Fruit fly (Drosophila melanogaster) whole organism, embryonic: ENCODE measurements around the gene h-cup.
A peak's percentile ranks its signal among the peaks of the same experiment; 100 is the strongest.

Source experiments
- Asciz ChIP-seq: fragments of 200-800 bp; sonication (Bioruptor generic); optimal IDR thresholded peaks from 2 replicates; lab custom pipeline; 2017; ENCODE audit warnings: missing biosample characterization, mild to moderate bottlenecking, missing genetic modification characterization, missing genetic modification reagents
- Atf3 ChIP-seq: fragments of 200-800 bp; sonication (Bioruptor generic); optimal IDR thresholded peaks from 3 replicates; lab custom pipeline; 2016; ENCODE audit warnings: missing biosample characterization, missing genetic modification characterization
- Bgb ChIP-seq: fragments of 200-800 bp; sonication (Bioruptor generic); IDR thresholded peaks from 2 replicates; pipeline ENCODE4 v1.3.6; 2022; ENCODE audit warnings: missing biosample characterization, missing genetic modification characterization; ENCODE audit not compliant: partially characterized antibody
- Blimp-1 ChIP-seq: fragments of 200-800 bp; sonication (Bioruptor generic); optimal IDR thresholded peaks from 3 replicates; lab custom pipeline; 2018; ENCODE audit warnings: missing biosample characterization, missing genetic modification characterization, mild to moderate bottlenecking, moderate library complexity, missing genetic modification reagents
- BtbVII ChIP-seq: fragments of 200-800 bp; sonication (Bioruptor generic); optimal IDR thresholded peaks from 3 replicates; lab custom pipeline; 2017; ENCODE audit warnings: missing biosample characterization, mild to moderate bottlenecking, missing genetic modification characterization
- CG10321 ChIP-seq: fragments of 200-800 bp; sonication (Bioruptor generic); IDR thresholded peaks from 2 replicates; pipeline ENCODE4 v1.3.6; 2022; ENCODE audit warnings: missing biosample characterization, missing genetic modification characterization
- CG10366 ChIP-seq: fragments of 200-800 bp; sonication (Bioruptor generic); IDR thresholded peaks from 2 replicates; pipeline ENCODE4 v1.3.6; 2022; ENCODE audit warnings: missing biosample characterization, missing genetic modification characterization
- CG16813 ChIP-seq: fragments of 200-800 bp; sonication (Bioruptor generic); IDR thresholded peaks from 3 replicates; pipeline ENCODE4 v1.3.6; 2022; ENCODE audit warnings: missing biosample characterization, missing genetic modification characterization; ENCODE audit not compliant: partially characterized antibody
- CG16863 ChIP-seq: fragments of 200-800 bp; sonication (Bioruptor generic); optimal IDR thresholded peaks from 3 replicates; lab custom pipeline; 2016; ENCODE audit warnings: missing biosample characterization, missing genetic modification characterization
- CG17568 ChIP-seq: fragments of 200-800 bp; sonication (Bioruptor generic); optimal IDR thresholded peaks from 2 replicates; lab custom pipeline; 2018; ENCODE audit warnings: missing biosample characterization, mild to moderate bottlenecking, missing genetic modification characterization, moderate library complexity
- CG17829 ChIP-seq: fragments of 200-800 bp; optimal IDR thresholded peaks from 2 replicates; lab custom pipeline; 2019; ENCODE audit warnings: missing biosample characterization, mild to moderate bottlenecking, missing genetic modification characterization, moderate library complexity
- CG18476 ChIP-seq: fragments of 200-800 bp; sonication (Bioruptor generic); optimal IDR thresholded peaks from 2 replicates; lab custom pipeline; 2016; ENCODE audit warnings: missing biosample characterization, mild to moderate bottlenecking, missing genetic modification characterization
- CG2202 ChIP-seq: fragments of 200-800 bp; sonication (Bioruptor generic); optimal IDR thresholded peaks from 2 replicates; lab custom pipeline; 2018; ENCODE audit warnings: missing biosample characterization, mild to moderate bottlenecking, missing genetic modification characterization
- CG30431 ChIP-seq: fragments of 200-800 bp; sonication (Bioruptor generic); optimal IDR thresholded peaks from 2 replicates; lab custom pipeline; 2017; ENCODE audit warnings: missing biosample characterization, missing genetic modification characterization
- CG43689 ChIP-seq: fragments of 200-800 bp; sonication (Bioruptor generic); IDR thresholded peaks from 2 replicates; pipeline ENCODE4 v1.3.6; 2022; ENCODE audit warnings: missing biosample characterization, missing genetic modification characterization
- CG4820 ChIP-seq: fragments of 200-800 bp; sonication (Bioruptor generic); optimal IDR thresholded peaks from 3 replicates; lab custom pipeline; 2016; ENCODE audit warnings: missing biosample characterization, missing genetic modification characterization
- CG5180 ChIP-seq: fragments of 200-800 bp; sonication (Bioruptor generic); optimal IDR thresholded peaks from 3 replicates; lab custom pipeline; 2017; ENCODE audit warnings: missing biosample characterization, missing genetic modification characterization, mild to moderate bottlenecking, moderate library complexity, missing genetic modification reagents
- CG7357 ChIP-seq: fragments of 200-800 bp; sonication (Bioruptor generic); IDR thresholded peaks from 3 replicates; pipeline ENCODE4 v1.3.6; 2022; ENCODE audit warnings: missing biosample characterization, missing genetic modification characterization
- CG7963 ChIP-seq: fragments of 200-800 bp; sonication (Bioruptor generic); IDR thresholded peaks from 3 replicates; pipeline ENCODE4 v1.3.6; 2022; ENCODE audit warnings: missing biosample characterization, missing genetic modification characterization; ENCODE audit not compliant: partially characterized antibody
- CG8359 ChIP-seq: fragments of 200-800 bp; sonication (Bioruptor generic); optimal IDR thresholded peaks from 2 replicates; lab custom pipeline; 2017; ENCODE audit warnings: missing biosample characterization, mild to moderate bottlenecking, missing genetic modification characterization, borderline replicate concordance
- CG9609 ChIP-seq: fragments of 200-800 bp; sonication (Bioruptor generic); optimal IDR thresholded peaks from 3 replicates; lab custom pipeline; 2016; ENCODE audit warnings: missing biosample characterization, missing genetic modification characterization
- CG9727 ChIP-seq: fragments of 200-800 bp; sonication (Bioruptor generic); optimal IDR thresholded peaks from 3 replicates; lab custom pipeline; 2017; ENCODE audit warnings: missing biosample characterization, mild to moderate bottlenecking, missing genetic modification characterization
- Gug ChIP-seq: fragments of 200-800 bp; sonication (Bioruptor generic); IDR thresholded peaks from 4 replicates; pipeline ENCODE4 v1.3.6; 2022; ENCODE audit warnings: missing biosample characterization, missing genetic modification characterization
- H15 ChIP-seq: fragments of 200-800 bp; sonication (Bioruptor generic); IDR thresholded peaks from 3 replicates; pipeline ENCODE4 v1.3.6; 2022; ENCODE audit warnings: missing biosample characterization, missing genetic modification characterization
- HHEX ChIP-seq: fragments of 200-800 bp; sonication (Bioruptor generic); optimal IDR thresholded peaks from 3 replicates; lab custom pipeline; 2017; ENCODE audit warnings: missing biosample characterization, mild to moderate bottlenecking, missing genetic modification characterization, missing genetic modification reagents
- HLH4C ChIP-seq: fragments of 200-800 bp; sonication (Bioruptor generic); IDR thresholded peaks from 3 replicates; pipeline ENCODE4 v1.3.6; 2022; ENCODE audit warnings: missing biosample characterization, missing genetic modification characterization; ENCODE audit not compliant: partially characterized antibody
- Hmr ChIP-seq: fragments of 200-800 bp; sonication (Bioruptor generic); optimal IDR thresholded peaks from 3 replicates; lab custom pipeline; 2017; ENCODE audit warnings: mild to moderate bottlenecking, missing biosample characterization, missing genetic modification reagents, missing genetic modification characterization
- Hr78 ChIP-seq, 2 experiments: fragments of 200-800 bp in 1 of 2; fragments of >200 bp in 1 of 2; sonication (Bioruptor generic) in 1 of 2; optimal IDR thresholded peaks; 2 replicates each; lab custom pipeline; 2017 to 2019; ENCODE audit warnings: missing biosample characterization in 2 of 2, missing genetic modification characterization in 2 of 2, mild to moderate bottlenecking in 1 of 2, moderate library complexity in 1 of 2
- Hsf ChIP-seq: fragments of 200-800 bp; sonication (Bioruptor generic); optimal IDR thresholded peaks from 3 replicates; lab custom pipeline; 2016; ENCODE audit warnings: missing biosample characterization, missing genetic modification characterization
- NC2α ChIP-seq: fragments of 200-800 bp; sonication (Bioruptor generic); optimal IDR thresholded peaks from 2 replicates; lab custom pipeline; 2016; ENCODE audit warnings: missing biosample characterization, missing genetic modification characterization
- NfI ChIP-seq: fragments of 200-800 bp; sonication (Bioruptor generic); optimal IDR thresholded peaks from 3 replicates; lab custom pipeline; 2018; ENCODE audit warnings: missing biosample characterization, mild to moderate bottlenecking, missing genetic modification characterization, moderate library complexity
- PHDP ChIP-seq: fragments of 200-800 bp; sonication (Bioruptor generic); optimal IDR thresholded peaks from 3 replicates; lab custom pipeline; 2018; ENCODE audit warnings: missing biosample characterization, mild to moderate bottlenecking, missing genetic modification characterization, moderate library complexity
- Xrp1 ChIP-seq: fragments of 200-800 bp; sonication (Bioruptor generic); IDR thresholded peaks from 2 replicates; pipeline ENCODE4 v1.3.6; 2022; ENCODE audit warnings: missing biosample characterization, missing genetic modification characterization
- caup ChIP-seq: fragments of 200-800 bp; sonication (Bioruptor generic); optimal IDR thresholded peaks from 3 replicates; lab custom pipeline; 2017; ENCODE audit warnings: missing biosample characterization, mild to moderate bottlenecking, missing genetic modification characterization, moderate library complexity; ENCODE audit not compliant: severe bottlenecking
- crp ChIP-seq, 2 experiments: fragments of 200-800 bp; sonication (Bioruptor generic); optimal IDR thresholded peaks; 2 replicates in 1 of 2; 3 replicates in 1 of 2; lab custom pipeline; 2017; ENCODE audit warnings: missing biosample characterization in 2 of 2, missing genetic modification characterization in 2 of 2, mild to moderate bottlenecking in 1 of 2, moderate library complexity in 1 of 2
- da ChIP-seq: fragments of 200-800 bp; sonication (Bioruptor generic); optimal IDR thresholded peaks from 2 replicates; lab custom pipeline; 2016; ENCODE audit warnings: missing biosample characterization, missing genetic modification characterization
- fu2 ChIP-seq: fragments of 200-800 bp; sonication (Bioruptor generic); optimal IDR thresholded peaks from 2 replicates; lab custom pipeline; 2016; ENCODE audit warnings: missing biosample characterization, missing genetic modification characterization
- inv ChIP-seq: fragments of 200-800 bp; sonication (Bioruptor generic); IDR thresholded peaks from 2 replicates; pipeline ENCODE4 v1.3.6; 2022; ENCODE audit warnings: missing biosample characterization, missing genetic modification characterization; ENCODE audit not compliant: partially characterized antibody
- knrl ChIP-seq: fragments of 200-800 bp; sonication (Bioruptor generic); IDR thresholded peaks from 3 replicates; pipeline ENCODE4 v1.3.6; 2022; ENCODE audit warnings: missing biosample characterization, missing genetic modification characterization; ENCODE audit not compliant: partially characterized antibody
- lmd ChIP-seq: fragments of 200-800 bp; sonication (Bioruptor generic); IDR thresholded peaks from 2 replicates; pipeline ENCODE4 v1.3.6; 2022; ENCODE audit warnings: missing biosample characterization, missing genetic modification characterization
- onecut ChIP-seq: fragments of 200-800 bp; sonication (Bioruptor generic); IDR thresholded peaks from 2 replicates; pipeline ENCODE4 v1.3.6; 2022; ENCODE audit warnings: missing biosample characterization, missing genetic modification characterization
- prd ChIP-seq, 3 experiments: fragments of >200 bp in 2 of 3; fragments of 200-800 bp in 1 of 3; sonication (Bioruptor generic) in 1 of 3; optimal IDR thresholded peaks in 2 of 3; IDR thresholded peaks in 1 of 3; 2 replicates in 2 of 3; 3 replicates in 1 of 3; pipeline versions ENCODE4 v1.3.6 to Lab custom; 2017 to 2022; ENCODE audit warnings: missing biosample characterization in 1 of 3, missing genetic modification characterization in 1 of 3
- repo ChIP-seq: fragments of 200-800 bp; sonication (Bioruptor generic); optimal IDR thresholded peaks from 2 replicates; lab custom pipeline; 2016; ENCODE audit warnings: missing biosample characterization, missing genetic modification characterization
- slp2 ChIP-seq: fragments of 200-800 bp; sonication (Bioruptor generic); optimal IDR thresholded peaks from 2 replicates; lab custom pipeline; 2016; ENCODE audit warnings: missing biosample characterization, missing genetic modification characterization
- ssp ChIP-seq: fragments of 200-800 bp; sonication (Bioruptor generic); IDR thresholded peaks from 2 replicates; pipeline ENCODE4 v1.3.6; 2022; ENCODE audit warnings: missing biosample characterization, missing genetic modification characterization
- tin ChIP-seq: fragments of 200-800 bp; sonication (Bioruptor generic); optimal IDR thresholded peaks from 3 replicates; lab custom pipeline; 2016; ENCODE audit warnings: missing biosample characterization, missing genetic modification characterization
- unc-4 ChIP-seq: fragments of 200-800 bp; sonication (Bioruptor generic); IDR thresholded peaks from 2 replicates; pipeline ENCODE4 v1.3.6; 2022; ENCODE audit warnings: missing biosample characterization, missing genetic modification characterization; ENCODE audit not compliant: partially characterized antibody

The h-cup gene

DNA sequence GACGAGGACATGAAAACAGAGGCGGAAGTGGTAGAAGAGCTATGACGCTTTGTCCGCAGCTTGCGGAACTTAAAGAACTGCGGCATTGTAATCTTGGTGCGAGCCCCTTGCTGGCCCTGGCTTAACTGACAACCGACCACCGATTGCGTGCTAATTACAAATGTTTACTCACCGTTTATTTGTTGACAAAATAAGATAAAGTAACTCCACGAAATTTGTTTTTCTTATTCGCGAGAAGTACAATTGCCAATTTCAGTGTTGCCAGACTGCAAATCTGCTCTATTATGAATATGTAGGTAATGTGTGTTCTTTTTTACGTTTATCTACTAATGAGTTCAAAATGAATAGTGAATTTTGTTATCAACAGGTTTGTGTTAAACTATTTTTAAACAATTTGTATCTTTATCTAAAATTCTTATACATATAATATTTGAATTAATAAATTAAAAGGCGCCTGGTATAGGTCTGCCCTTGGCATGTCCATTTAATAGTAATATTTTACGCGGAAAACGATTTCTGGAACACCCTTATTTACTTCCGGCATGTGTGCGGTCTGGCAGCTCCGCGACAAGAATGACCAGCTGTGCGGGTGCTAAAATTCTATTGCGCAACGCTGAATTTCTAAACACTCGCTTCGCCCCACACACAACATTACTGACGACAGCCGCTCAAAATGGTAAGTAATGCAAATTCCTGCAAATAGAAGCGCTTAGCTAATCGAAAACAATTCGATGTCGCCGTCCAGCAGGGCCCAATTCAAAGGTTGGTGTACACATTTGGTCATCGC is 25.9 kb downstream of the h-cup start, which contains the start of the genes Atg4b and Hibch (continued):
- TF ChIP-seq slp2 (GFP tag; lab: Kevin White, UChicago) (no peak), CG10366 (peak; percentile 74), CG5180 (GFP tag; lab: Kevin White, UChicago) (no peak), Xrp1 (GFP tag; lab: Robert Waterston, UW) (peak; percentile 86), tin (peak; percentile 84), CG10321 (GFP tag; lab: Robert Waterston, UW) (no peak), CG2202 (peak; percentile 48), prd (optimal IDR thresholded peaks at IDR 0.05; lab: Kevin White, UChicago) (no peak), prd (GFP tag; IDR thresholded peaks at IDR 0.05; lab: Robert Waterston, UW) (peak; percentile 89), Hmr (no peak), crp (GFP tag; optimal IDR thresholded peaks at IDR 0.05; lab: Kevin White, UChicago) (peak; percentile 48 to 91), CG18476 (GFP tag; lab: Kevin White, UChicago) (peak; percentile 64), inv (GFP tag; lab: Robert Waterston, UW) (no peak), CG8359 (peak; percentile 52), Hsf (GFP tag; lab: Kevin White, UChicago) (peak; percentile 58), fu2 (GFP tag; lab: Kevin White, UChicago) (peak; percentile 22), Bgb (GFP tag; lab: Robert Waterston, UW) (no peak), CG17829 (tag; lab: Kevin White, UChicago) (peak; percentile 91), CG7357 (GFP tag; lab: Robert Waterston, UW) (peak; percentile 68), Blimp-1 (peak; percentile 76), PHDP (tag; lab: Kevin White, UChicago) (peak; percentile 82), lmd (GFP tag; lab: Robert Waterston, UW) (peak; percentile 82), CG16863 (GFP tag; lab: Kevin White, UChicago) (peak; percentile 0), BtbVII (GFP tag; lab: Kevin White, UChicago) (peak; percentile 84), da (GFP tag; lab: Kevin White, UChicago) (no peak), ssp (GFP tag; lab: Robert Waterston, UW) (peak; percentile 75), Gug (GFP tag; lab: Robert Waterston, UW) (peak; percentile 81), unc-4 (GFP tag; lab: Robert Waterston, UW) (no peak), HLH4C (GFP tag; lab: Robert Waterston, UW) (no peak), repo (no peak), NC2α (GFP tag; lab: Kevin White, UChicago) (no peak), NfI (GFP tag; lab: Kevin White, UChicago) (peak; percentile 85), HHEX (peak; percentile 81), CG17568 (no peak), CG43689 (peak; percentile 59; the same call in 1 of the 2 replicates), CG30431 (peak; percentile 70), caup (peak; percentile 82), CG9727 (GFP tag; lab: Kevin White, UChicago) (peak; percentile 82), onecut (peak; percentile 49), knrl (GFP tag; lab: Robert Waterston, UW) (0 out of 3 replicates have a peak, but pooled peaks have one; percentile 20), CG4820 (GFP tag; lab: Kevin White, UChicago) (peak; percentile 76), CG7963 (GFP tag; lab: Robert Waterston, UW) (no peak), CG9609 (GFP tag; lab: Kevin White, UChicago) (peak; percentile 1), Atf3 (GFP tag; lab: Kevin White, UChicago) (no peak), Asciz (GFP tag; lab: Kevin White, UChicago) (no peak), H15 (GFP tag; lab: Robert Waterston, UW) (peak; percentile 73; the same call in 2 of the 3 replicates), Hr78 (GFP tag; optimal IDR thresholded peaks at IDR 0.05; lab: Kevin White, UChicago) (no peak), CG16813 (GFP tag; lab: Robert Waterston, UW) (no peak)
